Fruit fly (Drosophila melanogaster): ENCODE data around the gene CG14692.

DNA sequence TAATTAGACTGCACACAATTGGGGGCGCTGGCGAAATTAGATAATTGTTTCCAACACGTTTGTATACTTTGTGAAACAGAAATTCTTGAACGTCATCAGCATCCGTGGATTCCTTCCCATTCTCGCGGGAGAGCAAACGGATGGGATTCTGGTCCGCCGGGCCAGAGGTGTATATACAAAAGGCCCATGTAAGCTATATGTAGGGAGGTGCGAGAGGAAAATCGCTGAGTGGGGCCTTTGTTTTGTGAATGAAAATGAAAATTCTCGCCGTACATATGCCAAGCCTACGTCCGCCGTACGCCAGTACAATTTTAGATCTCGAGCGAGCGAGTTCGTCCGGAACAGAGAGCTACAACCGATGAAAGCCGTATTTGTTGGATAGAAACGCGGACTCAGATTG is 11.2 kb downstream of the CG14692 start, which contains the start of gene CG14687:
- no peak for TF ChIP-seq Sox14 (GFP tag; optimal IDR thresholded peaks at IDR 0.05)
- no peak for TF ChIP-seq Hr39 (GFP tag; optimal IDR thresholded peaks at IDR 0.05)
- TF ChIP-seq fd85E (GFP tag; optimal IDR thresholded peaks at IDR 0.05) = no peak
- no peak for TF ChIP-seq Smox (GFP tag; optimal IDR thresholded peaks at IDR 0.05)
- no peak for TF ChIP-seq CG16779 (tag; optimal IDR thresholded peaks at IDR 0.05)
- no peak for TF ChIP-seq CG6808 (GFP tag; optimal IDR thresholded peaks at IDR 0.05)
- no peak for TF ChIP-seq achi (GFP tag; optimal IDR thresholded peaks at IDR 0.05)
- TF ChIP-seq Lpt (GFP tag; optimal IDR thresholded peaks at IDR 0.05) = no peak
- TF ChIP-seq Blimp-1 (GFP tag; optimal IDR thresholded peaks at IDR 0.05) = no peak
- TF ChIP-seq OdsH (GFP tag; optimal IDR thresholded peaks at IDR 0.05) = no peak
- no peak for TF ChIP-seq CG8319 (GFP tag; optimal IDR thresholded peaks at IDR 0.05)
- TF ChIP-seq fkh (GFP tag; optimal IDR thresholded peaks at IDR 0.05) = no peak
- TF ChIP-seq dsx (GFP tag; optimal IDR thresholded peaks at IDR 0.05; ENCODE audit: poor library complexity, severe bottlenecking) = no peak
- TF ChIP-seq Eip78C (GFP tag) = no peak

Measured in whole organism, prepupa.